Fruit fly (Drosophila melanogaster): ENCODE results near the gene Pp1-87B.

DNA sequence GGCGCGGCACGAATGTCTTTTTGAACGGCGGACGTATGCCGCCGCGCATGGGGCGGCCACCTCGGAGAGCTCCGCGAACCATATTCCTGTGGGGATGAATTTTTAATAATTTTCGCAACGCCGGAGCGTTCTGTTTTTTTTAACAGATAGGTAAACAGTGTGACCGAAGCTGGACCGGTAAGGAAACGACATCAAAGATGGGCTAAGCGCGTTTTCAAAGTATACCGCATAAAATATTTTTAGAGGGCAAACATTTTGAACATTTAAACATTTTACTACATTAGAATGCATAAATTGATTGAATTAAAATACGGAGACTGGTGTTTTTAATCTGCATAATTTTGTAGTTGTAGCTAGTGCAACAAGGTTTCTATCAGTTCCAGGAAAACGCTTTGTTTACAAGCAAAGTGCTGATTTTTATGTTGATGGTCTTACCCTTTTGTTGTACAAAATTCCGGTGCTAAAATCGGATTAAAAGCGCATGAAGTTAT is 3.4 kb upstream of the Pp1-87B start, which contains the start of the genes CG5641 and CG5245:
- TF ChIP-seq dsf (GFP tag; optimal IDR thresholded peaks at IDR 0.05; ENCODE audit: borderline replicate concordance) (no peak), Vsx2 (GFP tag; optimal IDR thresholded peaks at IDR 0.05; ENCODE audit: partially characterized antibody) (no peak)
